Fruit fly (Drosophila melanogaster): ENCODE measurements around the gene RPA2.

- TF ChIP-seq Hr4 (GFP tag; optimal IDR thresholded peaks at IDR 0.05) (peak; percentile 46), CG4318 (GFP tag; optimal IDR thresholded peaks at IDR 0.05) (peak; percentile 21), CG6854 (GFP tag; optimal IDR thresholded peaks at IDR 0.05) (no peak), Hr39 (GFP tag; optimal IDR thresholded peaks at IDR 0.05) (peak; percentile 40), ss (GFP tag; optimal IDR thresholded peaks at IDR 0.05) (peak in 1 of 2 experiments; percentile 4), CG3032 (tag; optimal IDR thresholded peaks at IDR 0.05) (peak; percentile 19)
These were observed 10.5 kb upstream of the RPA2 start for dm6 chr2L:20936420-20936819.
